Worm (Caenorhabditis elegans) whole organism, mixed stage, embryonic: ENCODE results near the gene F28C10.3.

Experiments
- M03D4.4 ChIP-seq: sonication (generic microtip); optimal IDR thresholded peaks from 2 replicates; lab custom pipeline; 2017; ENCODE audit warnings: mild to moderate bottlenecking, missing genetic modification characterization, missing compliant biosample characterization
- bed-3 ChIP-seq: fragments of 200-800 bp; sonication (Bioruptor generic); optimal IDR thresholded peaks from 3 replicates; lab custom pipeline; 2018; ENCODE audit warnings: mild to moderate bottlenecking, missing genetic modification characterization, moderate library complexity, missing compliant biosample characterization
- blmp-1 ChIP-seq: fragments of 150-350 bp; optimal IDR thresholded peaks from 2 replicates; lab custom pipeline; 2014; ENCODE audit warnings: missing biosample characterization, missing genetic modification characterization
- ceh-43 ChIP-seq: fragments of 200-800 bp; sonication (Bioruptor generic); optimal IDR thresholded peaks from 2 replicates; lab custom pipeline; 2018; ENCODE audit warnings: mild to moderate bottlenecking, missing genetic modification characterization, moderate library complexity, missing compliant biosample characterization
- ceh-83 ChIP-seq: fragments of 200-800 bp; sonication (Bioruptor generic); optimal IDR thresholded peaks from 2 replicates; lab custom pipeline; 2018; ENCODE audit warnings: mild to moderate bottlenecking, missing genetic modification characterization, missing compliant biosample characterization
- ces-1 ChIP-seq: fragments of 150-350 bp; optimal IDR thresholded peaks from 2 replicates; lab custom pipeline; 2014; ENCODE audit warnings: missing biosample characterization, missing genetic modification reagents, missing genetic modification characterization
- cnd-1 ChIP-seq: fragments of 200-800 bp; sonication (Bioruptor generic); optimal IDR thresholded peaks from 2 replicates; lab custom pipeline; 2018; ENCODE audit warnings: mild to moderate bottlenecking, missing genetic modification characterization, missing compliant biosample characterization
- drap-1 ChIP-seq: fragments of 200-800 bp; sonication (Bioruptor generic); optimal IDR thresholded peaks from 3 replicates; lab custom pipeline; 2018; ENCODE audit warnings: mild to moderate bottlenecking, missing genetic modification characterization, missing compliant biosample characterization
- elt-1 ChIP-seq: sonication (generic microtip); optimal IDR thresholded peaks from 2 replicates; lab custom pipeline; 2017; ENCODE audit warnings: missing genetic modification characterization, mild to moderate bottlenecking, missing compliant biosample characterization, antibody characterized with exemption, moderate library complexity, borderline replicate concordance; ENCODE audit not compliant: insufficient read depth
- flh-1 ChIP-seq: fragments of 200-800 bp; sonication (Bioruptor generic); optimal IDR thresholded peaks from 2 replicates; lab custom pipeline; 2018; ENCODE audit warnings: mild to moderate bottlenecking, missing genetic modification characterization, moderate library complexity, missing compliant biosample characterization
- ham-2 ChIP-seq: fragments of 200-800 bp; sonication (Bioruptor generic); optimal IDR thresholded peaks from 2 replicates; lab custom pipeline; 2018; ENCODE audit warnings: mild to moderate bottlenecking, missing genetic modification characterization, missing compliant biosample characterization
- lin-13 ChIP-seq: fragments of 150-350 bp; optimal IDR thresholded peaks from 2 replicates; lab custom pipeline; 2014; ENCODE audit warnings: missing biosample characterization, missing genetic modification characterization
- lin-32 ChIP-seq: fragments of 200-800 bp; sonication (Bioruptor generic); optimal IDR thresholded peaks from 2 replicates; lab custom pipeline; 2018; ENCODE audit warnings: mild to moderate bottlenecking, missing genetic modification characterization, missing compliant biosample characterization
- lsy-2 ChIP-seq: fragments of 150-350 bp; optimal IDR thresholded peaks from 2 replicates; lab custom pipeline; 2014; ENCODE audit warnings: missing biosample characterization, missing genetic modification characterization
- mab-5 ChIP-seq: fragments of 150-350 bp; optimal IDR thresholded peaks from 2 replicates; lab custom pipeline; 2014; ENCODE audit warnings: missing biosample characterization, missing genetic modification characterization
- mep-1 ChIP-seq: fragments of 150-350 bp; optimal IDR thresholded peaks from 2 replicates; lab custom pipeline; 2017; ENCODE audit warnings: missing biosample characterization, missing genetic modification reagents, missing genetic modification characterization, inconsistent platforms
- mls-2 ChIP-seq: sonication (generic microtip); optimal IDR thresholded peaks from 2 replicates; lab custom pipeline; 2016; ENCODE audit warnings: mild to moderate bottlenecking, missing genetic modification characterization, moderate library complexity, missing compliant biosample characterization
- nhr-12 ChIP-seq: fragments of 150-350 bp; optimal IDR thresholded peaks from 2 replicates; lab custom pipeline; 2014; ENCODE audit warnings: missing biosample characterization, missing genetic modification characterization
- nhr-2 ChIP-seq: fragments of 150-350 bp; optimal IDR thresholded peaks from 2 replicates; lab custom pipeline; 2014; ENCODE audit warnings: missing biosample characterization, missing genetic modification characterization
- nhr-237 ChIP-seq: fragments of 150-350 bp; optimal IDR thresholded peaks from 2 replicates; lab custom pipeline; 2014; ENCODE audit warnings: missing biosample characterization, missing genetic modification characterization
- nhr-28 ChIP-seq: fragments of 150-350 bp; optimal IDR thresholded peaks from 2 replicates; lab custom pipeline; 2014; ENCODE audit warnings: missing biosample characterization, missing genetic modification characterization
- pha-4 ChIP-seq: fragments of 150-350 bp; optimal IDR thresholded peaks from 2 replicates; lab custom pipeline; 2018; ENCODE audit warnings: missing biosample characterization, missing genetic modification reagents, missing genetic modification characterization
- sem-2 ChIP-seq: fragments of 200-800 bp; sonication (Bioruptor generic); optimal IDR thresholded peaks from 2 replicates; lab custom pipeline; 2018; ENCODE audit warnings: mild to moderate bottlenecking, missing genetic modification characterization, missing compliant biosample characterization
- snpc-4 ChIP-seq: fragments of 150-350 bp; optimal IDR thresholded peaks from 2 replicates; lab custom pipeline; 2014; ENCODE audit warnings: missing biosample characterization, missing genetic modification characterization
- sptf-1 ChIP-seq: sonication (generic microtip); optimal IDR thresholded peaks from 2 replicates; lab custom pipeline; 2017; ENCODE audit warnings: mild to moderate bottlenecking, missing genetic modification characterization, moderate library complexity, missing compliant biosample characterization
- tbx-8 ChIP-seq: fragments of 200-800 bp; sonication (Bioruptor generic); optimal IDR thresholded peaks from 2 replicates; lab custom pipeline; 2018; ENCODE audit warnings: mild to moderate bottlenecking, missing genetic modification characterization, moderate library complexity, missing compliant biosample characterization
- unc-120 ChIP-seq: sonication (generic microtip); optimal IDR thresholded peaks from 2 replicates; lab custom pipeline; 2017; ENCODE audit warnings: missing genetic modification characterization, missing compliant biosample characterization; ENCODE audit not compliant: poor library complexity, severe bottlenecking
- unc-39 ChIP-seq: fragments of 150-350 bp; optimal IDR thresholded peaks from 2 replicates; lab custom pipeline; 2014; ENCODE audit warnings: missing biosample characterization, missing genetic modification characterization
- unc-62 ChIP-seq: fragments of 150-350 bp; optimal IDR thresholded peaks from 2 replicates; lab custom pipeline; 2014; ENCODE audit warnings: missing biosample characterization, missing genetic modification reagents, missing genetic modification characterization
- zip-8 ChIP-seq: fragments of 150-350 bp; optimal IDR thresholded peaks from 2 replicates; lab custom pipeline; 2014; ENCODE audit warnings: missing biosample characterization, missing genetic modification characterization
- ztf-11 ChIP-seq: fragments of 150-350 bp; optimal IDR thresholded peaks from 2 replicates; lab custom pipeline; 2014; ENCODE audit warnings: missing biosample characterization, missing genetic modification characterization

F28C10.3 gene

ce11 chrX:538083-538482 is 2.5 kb upstream of the F28C10.3 start:
- TF ChIP-seq tbx-8 (GFP tag; lab: Kevin White, UChicago) (no peak), sptf-1 (tag; lab: Kevin White, UChicago) (no peak), unc-62 (no peak), mep-1 (tag; lab: Kevin White, UChicago) (no peak), ceh-83 (GFP tag; lab: Kevin White, UChicago) (no peak), lin-32 (GFP tag; lab: Kevin White, UChicago) (no peak), mls-2 (tag; lab: Kevin White, UChicago) (no peak), ham-2 (GFP tag; lab: Kevin White, UChicago) (no peak), zip-8 (tag; lab: Kevin White, UChicago) (no peak)

- no peak for TF ChIP-seq zip-8 (tag; lab: Kevin White, UChicago)
- no peak for TF ChIP-seq sem-2 (GFP tag; lab: Kevin White, UChicago)
- no peak for TF ChIP-seq ham-2 (GFP tag; lab: Kevin White, UChicago)
- TF ChIP-seq ces-1 (GFP tag; lab: Kevin White, UChicago): no peak
- no peak for TF ChIP-seq unc-62
- no peak for TF ChIP-seq unc-39 (tag; lab: Kevin White, UChicago)
- no peak for TF ChIP-seq nhr-237
- TF ChIP-seq pha-4 (tag; lab: Kevin White, UChicago): no peak
- no peak for TF ChIP-seq bed-3 (GFP tag; lab: Kevin White, UChicago)
- no peak for TF ChIP-seq flh-1 (GFP tag; lab: Kevin White, UChicago)
- TF ChIP-seq ztf-11: no peak
- no peak for TF ChIP-seq lin-13 (tag; lab: Kevin White, UChicago)
- TF ChIP-seq blmp-1 (tag; lab: Kevin White, UChicago): no peak
- no peak for TF ChIP-seq M03D4.4
- TF ChIP-seq snpc-4: no peak
- no peak for TF ChIP-seq ceh-43 (GFP tag; lab: Kevin White, UChicago)
- no peak for TF ChIP-seq ceh-83 (GFP tag; lab: Kevin White, UChicago)
- no peak for TF ChIP-seq cnd-1
- TF ChIP-seq drap-1 (GFP tag; lab: Kevin White, UChicago): no peak
Measured at ce11 chrX:536365-536764, 737 bp upstream of the F28C10.3 start.

ce11 chrX:530909-531308 is 4.7 kb downstream of the F28C10.3 start, which contains the start of gene B0310.6:
Gene B0310.6, minus strand, starts transcription at chrX:531009.
- no peak for TF ChIP-seq tbx-8 (GFP tag; lab: Kevin White, UChicago)
- TF ChIP-seq unc-62: no peak
- TF ChIP-seq bed-3 (GFP tag; lab: Kevin White, UChicago): no peak
- TF ChIP-seq lin-32 (GFP tag; lab: Kevin White, UChicago): no peak
- TF ChIP-seq nhr-2 (tag; lab: Kevin White, UChicago): no peak
- no peak for TF ChIP-seq mab-5 (tag; lab: Kevin White, UChicago)
- no peak for TF ChIP-seq ceh-43 (GFP tag; lab: Kevin White, UChicago)
- no peak for TF ChIP-seq nhr-237
- TF ChIP-seq lin-13 (tag; lab: Kevin White, UChicago): no peak
- no peak for TF ChIP-seq ces-1 (GFP tag; lab: Kevin White, UChicago)
- TF ChIP-seq mep-1 (tag; lab: Kevin White, UChicago): no peak
- no peak for TF ChIP-seq ham-2 (GFP tag; lab: Kevin White, UChicago)

ce11 chrX:530011-530410 is 5.6 kb downstream of the F28C10.3 start, which contains the start of gene ugt-46:
Gene ugt-46, minus strand, starts transcription at chrX:530289.
- TF ChIP-seq blmp-1 (tag; lab: Kevin White, UChicago): no peak
- TF ChIP-seq lin-32 (GFP tag; lab: Kevin White, UChicago): no peak
- TF ChIP-seq elt-1 (tag; lab: Kevin White, UChicago): no peak
- TF ChIP-seq unc-120 (tag; lab: Kevin White, UChicago): no peak
- no peak for TF ChIP-seq sptf-1 (tag; lab: Kevin White, UChicago)
- TF ChIP-seq bed-3 (GFP tag; lab: Kevin White, UChicago): no peak
- no peak for TF ChIP-seq mep-1 (tag; lab: Kevin White, UChicago)
- TF ChIP-seq unc-39 (tag; lab: Kevin White, UChicago): no peak
- TF ChIP-seq mls-2 (tag; lab: Kevin White, UChicago): no peak

- TF ChIP-seq lsy-2 (tag; lab: Kevin White, UChicago) (no peak), lin-13 (tag; lab: Kevin White, UChicago) (no peak), M03D4.4 (no peak), sem-2 (GFP tag; lab: Kevin White, UChicago) (no peak), unc-62 (no peak), zip-8 (tag; lab: Kevin White, UChicago) (no peak), ces-1 (GFP tag; lab: Kevin White, UChicago) (no peak), nhr-28 (no peak), bed-3 (GFP tag; lab: Kevin White, UChicago) (no peak), unc-120 (tag; lab: Kevin White, UChicago) (no peak), nhr-12 (tag; lab: Kevin White, UChicago) (no peak), unc-39 (tag; lab: Kevin White, UChicago) (no peak), lin-32 (GFP tag; lab: Kevin White, UChicago) (no peak), ztf-11 (no peak), ham-2 (GFP tag; lab: Kevin White, UChicago) (no peak), flh-1 (GFP tag; lab: Kevin White, UChicago) (no peak), drap-1 (GFP tag; lab: Kevin White, UChicago) (no peak)
Measured at ce11 chrX:529386-529785, 6.2 kb downstream of the F28C10.3 start.
